Worm (Caenorhabditis elegans): ENCODE data around the gene srw-1.

The srw-1 gene

ce11 chrV:15187083-15188057 lies 10.7 kb upstream of the srw-1 start, which contains the start of the genes cyn-7 and bath-36 (continued):
- TF ChIP-seq unc-62 (GFP tag; optimal IDR thresholded peaks at IDR 0.05), result no peak

- peak; percentile 90 for TF ChIP-seq sma-9 (GFP tag; optimal IDR thresholded peaks at IDR 0.05)
- TF ChIP-seq sma-9 (tag; optimal IDR thresholded peaks at IDR 0.05), result no peak
- TF ChIP-seq ztf-11 (tag; optimal IDR thresholded peaks at IDR 0.05), result no peak
- TF ChIP-seq alr-1 (tag; optimal IDR thresholded peaks at IDR 0.05), result no peak
- TF ChIP-seq nhr-21 (tag; optimal IDR thresholded peaks at IDR 0.05), result peak; percentile 85
- peak; percentile 73 for TF ChIP-seq ztf-4 (tag; optimal IDR thresholded peaks at IDR 0.05)
- TF ChIP-seq ama-1 (optimal IDR thresholded peaks at IDR 0.05), result peak; percentile 85
- TF ChIP-seq unc-62 (GFP tag; optimal IDR thresholded peaks at IDR 0.05), result no peak
- TF ChIP-seq egl-27 (tag; optimal IDR thresholded peaks at IDR 0.05), result peak; percentile 31
- peak; percentile 91 for TF ChIP-seq lin-11 (tag; optimal IDR thresholded peaks at IDR 0.05)
- TF ChIP-seq nhr-25 (tag; optimal IDR thresholded peaks at IDR 0.05), result peak; percentile 93
- TF ChIP-seq elt-3 (tag; optimal IDR thresholded peaks at IDR 0.05), result no peak
- TF ChIP-seq zag-1 (tag; optimal IDR thresholded peaks at IDR 0.05), result peak; percentile 46
- TF ChIP-seq C34F6.9 (tag; optimal IDR thresholded peaks at IDR 0.05), result peak; percentile 93
- TF ChIP-seq nhr-12 (tag; optimal IDR thresholded peaks at IDR 0.05), result no peak
- TF ChIP-seq lin-13 (GFP tag; optimal IDR thresholded peaks at IDR 0.05), result peak; percentile 93
- peak; percentile 54 for TF ChIP-seq nhr-77 (tag; optimal IDR thresholded peaks at IDR 0.05)
- no peak for TF ChIP-seq ztf-1 (GFP tag; conservative IDR thresholded peaks at IDR 0.05)
- no peak for TF ChIP-seq unc-39 (tag; optimal IDR thresholded peaks at IDR 0.05)
- peak; percentile 30 for TF ChIP-seq ZK546.5 (tag; optimal IDR thresholded peaks at IDR 0.05)
- TF ChIP-seq mab-5 (tag; optimal IDR thresholded peaks at IDR 0.05), result peak; percentile 81
- peak; percentile 82 to 93 for TF ChIP-seq lsy-2 (tag; optimal IDR thresholded peaks at IDR 0.05)
- no peak for TF ChIP-seq mbf-1 (tag; optimal IDR thresholded peaks at IDR 0.05)
- no peak for TF ChIP-seq nhr-10 (tag; optimal IDR thresholded peaks at IDR 0.05)
- no peak for TF ChIP-seq elt-1 (tag; optimal IDR thresholded peaks at IDR 0.05)
- no peak for TF ChIP-seq nhr-11 (tag; optimal IDR thresholded peaks at IDR 0.05)
- TF ChIP-seq F13H6.1 (tag; optimal IDR thresholded peaks at IDR 0.05), result peak; percentile 85
- peak; percentile 38 for TF ChIP-seq ceh-82 (tag; optimal IDR thresholded peaks at IDR 0.05)
- TF ChIP-seq Y55F3AM.14 (GFP tag; optimal IDR thresholded peaks at IDR 0.05), result no peak
- peak; percentile 76 for TF ChIP-seq fos-1 (tag; optimal IDR thresholded peaks at IDR 0.05)
- peak; percentile 78 for TF ChIP-seq blmp-1 (tag; optimal IDR thresholded peaks at IDR 0.05; ENCODE audit: insufficient read depth)
- no peak for TF ChIP-seq dmd-4 (tag; optimal IDR thresholded peaks at IDR 0.05)
- TF ChIP-seq nhr-23 (tag; optimal IDR thresholded peaks at IDR 0.05), result no peak
- TF ChIP-seq crh-2 (tag; optimal IDR thresholded peaks at IDR 0.05), result peak; percentile 96
- no peak for TF ChIP-seq nhr-237 (tag; optimal IDR thresholded peaks at IDR 0.05)
- TF ChIP-seq snpc-4 (tag; optimal IDR thresholded peaks at IDR 0.05), result peak; percentile 87
- TF ChIP-seq sma-3 (GFP tag; optimal IDR thresholded peaks at IDR 0.05), result peak; percentile 87
- no peak for TF ChIP-seq nhr-6 (tag; optimal IDR thresholded peaks at IDR 0.05)
- TF ChIP-seq gmeb-1 (tag; optimal IDR thresholded peaks at IDR 0.05), result peak; percentile 99
- no peak for TF ChIP-seq lin-39 (tag; optimal IDR thresholded peaks at IDR 0.05)
- peak; percentile 59 for TF ChIP-seq ceh-16 (tag; optimal IDR thresholded peaks at IDR 0.05)
- TF ChIP-seq nhr-129 (tag; optimal IDR thresholded peaks at IDR 0.05), result peak; percentile 89
- no peak for TF ChIP-seq skn-1 (tag; optimal IDR thresholded peaks at IDR 0.05)
- no peak for TF ChIP-seq mdl-1 (tag; optimal IDR thresholded peaks at IDR 0.05)
- TF ChIP-seq R02D3.7 (tag; optimal IDR thresholded peaks at IDR 0.05), result peak; percentile 41
- peak; percentile 97 for TF ChIP-seq unc-55 (GFP tag; optimal IDR thresholded peaks at IDR 0.05)
- peak; percentile 92 for TF ChIP-seq sem-4 (tag; optimal IDR thresholded peaks at IDR 0.05)
- no peak for TF ChIP-seq peb-1 (tag; optimal IDR thresholded peaks at IDR 0.05)
- no peak for TF ChIP-seq aly-2 (tag; optimal IDR thresholded peaks at IDR 0.05)
These were observed 8.5 kb upstream of the srw-1 start, which contains the start of gene cyn-3 for ce11 chrV:15189567-15189966. TSS of gene cyn-3 (plus strand) at chrV:15189927.

Measured in whole organism, L2 larva.